Fruit fly (Drosophila melanogaster): Measurements from ENCODE around the gene CG4598.

Gene CG4598

dm6 chr2L:9894871-9895364, 23.5 kb upstream of the CG4598 start, which contains the start of gene Bka (continued):
- TF ChIP-seq phol (tag; optimal IDR thresholded peaks at IDR 0.05) = peak; percentile 100
- TF ChIP-seq Dip3 (GFP tag; optimal IDR thresholded peaks at IDR 0.05) = no peak
- no peak for TF ChIP-seq CG6689 (GFP tag; IDR thresholded peaks at IDR 0.05)
- peak; percentile 54 for TF ChIP-seq unpg (GFP tag; optimal IDR thresholded peaks at IDR 0.05)
- peak; percentile 20 for TF ChIP-seq schlank (tag; optimal IDR thresholded peaks at IDR 0.05)
- TF ChIP-seq CG8359 (GFP tag; optimal IDR thresholded peaks at IDR 0.05; ENCODE audit: borderline replicate concordance) = no peak
- TF ChIP-seq CG12236 (GFP tag; optimal IDR thresholded peaks at IDR 0.05) = no peak
- peak; percentile 18 for TF ChIP-seq fd64A (GFP tag; optimal IDR thresholded peaks at IDR 0.05)
- peak; percentile 62 for TF ChIP-seq CG31441 (GFP tag; IDR thresholded peaks at IDR 0.05)
- TF ChIP-seq ase (GFP tag; IDR thresholded peaks at IDR 0.05) = no peak
- no peak for TF ChIP-seq Mes4 (GFP tag; optimal IDR thresholded peaks at IDR 0.05)
- no peak for TF ChIP-seq CG11093 (GFP tag; IDR thresholded peaks at IDR 0.05)
- no peak for TF ChIP-seq Lim3 (GFP tag; IDR thresholded peaks at IDR 0.05)
- TF ChIP-seq btn (GFP tag; optimal IDR thresholded peaks at IDR 0.05) = no peak
- TF ChIP-seq CG7928 (GFP tag; optimal IDR thresholded peaks at IDR 0.05) = peak; percentile 51
- TF ChIP-seq CG15479 (GFP tag; optimal IDR thresholded peaks at IDR 0.05) = peak; percentile 20
- no peak for TF ChIP-seq CG8478 (optimal IDR thresholded peaks at IDR 0.05)
- TF ChIP-seq Oli (tag; optimal IDR thresholded peaks at IDR 0.05) = peak; percentile 31
- TF ChIP-seq CG10366 (GFP tag; IDR thresholded peaks at IDR 0.05) = no peak
- no peak for TF ChIP-seq Elba2 (GFP tag; optimal IDR thresholded peaks at IDR 0.05)
- TF ChIP-seq CG12155 (GFP tag; optimal IDR thresholded peaks at IDR 0.05) = peak; percentile 49
- no peak for TF ChIP-seq CG8089 (GFP tag; optimal IDR thresholded peaks at IDR 0.05)
- peak; percentile 46; the same call in 1 of the 2 replicates for TF ChIP-seq CG17328 (GFP tag; IDR thresholded peaks at IDR 0.05)
- peak; percentile 70 for TF ChIP-seq CG3281 (GFP tag; optimal IDR thresholded peaks at IDR 0.05)
- TF ChIP-seq CG31365 (tag; optimal IDR thresholded peaks at IDR 0.05) = no peak
- TF ChIP-seq pan (optimal IDR thresholded peaks at IDR 0.05) = no peak
- TF ChIP-seq pan (GFP tag; optimal IDR thresholded peaks at IDR 0.05 in 1 of 2, IDR thresholded peaks at IDR 0.05 in 1 of 2) = peak in 1 of 2 experiments; percentile 39
- peak; percentile 53 for TF ChIP-seq Jarid2 (GFP tag; optimal IDR thresholded peaks at IDR 0.05)
- peak; percentile 95 for TF ChIP-seq bbx (GFP tag; IDR thresholded peaks at IDR 0.05; ENCODE audit: partially characterized antibody)
- peak; percentile 31 for TF ChIP-seq CG4424 (GFP tag; optimal IDR thresholded peaks at IDR 0.05)
- peak; percentile 46 for TF ChIP-seq exex (tag; optimal IDR thresholded peaks at IDR 0.05)
- TF ChIP-seq CG9797 (GFP tag; optimal IDR thresholded peaks at IDR 0.05) = peak; percentile 57
- peak; percentile 95 for TF ChIP-seq Ets97D (GFP tag; optimal IDR thresholded peaks at IDR 0.05)
- TF ChIP-seq CG11504 (tag; optimal IDR thresholded peaks at IDR 0.05) = no peak
- no peak for TF ChIP-seq Myb (GFP tag; optimal IDR thresholded peaks at IDR 0.05)
- peak; percentile 39 for TF ChIP-seq Dek (tag; optimal IDR thresholded peaks at IDR 0.05)
- TF ChIP-seq sd (tag; optimal IDR thresholded peaks at IDR 0.05) = peak; percentile 88
- no peak for TF ChIP-seq CG1024 (GFP tag; IDR thresholded peaks at IDR 0.05)
- TF ChIP-seq TFAM (GFP tag; optimal IDR thresholded peaks at IDR 0.05) = no peak
- TF ChIP-seq CG32767 (GFP tag; IDR thresholded peaks at IDR 0.05) = no peak
- TF ChIP-seq CG15514 (GFP tag; optimal IDR thresholded peaks at IDR 0.05) = peak; percentile 86
- TF ChIP-seq CG17568 (GFP tag; optimal IDR thresholded peaks at IDR 0.05) = peak; percentile 78
- no peak for TF ChIP-seq da (GFP tag; optimal IDR thresholded peaks at IDR 0.05)
- TF ChIP-seq usp (GFP tag; optimal IDR thresholded peaks at IDR 0.05) = no peak
- TF ChIP-seq jing (GFP tag; optimal IDR thresholded peaks at IDR 0.05) = no peak
- TF ChIP-seq CG8944 (GFP tag; optimal IDR thresholded peaks at IDR 0.05) = no peak
- no peak for TF ChIP-seq ara (GFP tag; IDR thresholded peaks at IDR 0.05)
- no peak for TF ChIP-seq jigr1 (GFP tag; IDR thresholded peaks at IDR 0.05)
- no peak for TF ChIP-seq CG6813 (GFP tag; optimal IDR thresholded peaks at IDR 0.05)
- no peak for TF ChIP-seq Hr3 (GFP tag; optimal IDR thresholded peaks at IDR 0.05)
- TF ChIP-seq kni (GFP tag; optimal IDR thresholded peaks at IDR 0.05) = peak; percentile 51
- peak; percentile 0 for TF ChIP-seq ERR (GFP tag; optimal IDR thresholded peaks at IDR 0.05)

Measured in whole organism, embryonic.